Worm (Caenorhabditis elegans) whole organism, L4/young adult: ENCODE data around the gene F33G12.7.

Experiments
- W03F9.2 ChIP-seq: fragments of 150-350 bp; optimal IDR thresholded peaks from 2 replicates; lab custom pipeline; 2014; ENCODE audit warnings: missing biosample characterization, missing genetic modification characterization
- dao-5 ChIP-seq: sonication (generic microtip); optimal IDR thresholded peaks from 2 replicates; lab custom pipeline; 2016; ENCODE audit warnings: missing genotype, missing genetic modification characterization, moderate library complexity, missing compliant biosample characterization
- him-1 ChIP-seq: sonication (generic microtip); optimal IDR thresholded peaks from 2 replicates; lab custom pipeline; 2016; ENCODE audit warnings: missing genotype, missing genetic modification reagents, missing genetic modification characterization, missing compliant biosample characterization

- TF ChIP-seq him-1 (tag; lab: Kevin White, UChicago) (no peak), dao-5 (no peak), W03F9.2 (tag; lab: Kevin White, UChicago) (no peak)
Observed at ce11 chrII:5056254-5056653, 15.8 kb upstream of the F33G12.7 start.
